Worm (Caenorhabditis elegans): Measurements from ENCODE around the gene C52E2.2.

C52E2.2 gene

DNA sequence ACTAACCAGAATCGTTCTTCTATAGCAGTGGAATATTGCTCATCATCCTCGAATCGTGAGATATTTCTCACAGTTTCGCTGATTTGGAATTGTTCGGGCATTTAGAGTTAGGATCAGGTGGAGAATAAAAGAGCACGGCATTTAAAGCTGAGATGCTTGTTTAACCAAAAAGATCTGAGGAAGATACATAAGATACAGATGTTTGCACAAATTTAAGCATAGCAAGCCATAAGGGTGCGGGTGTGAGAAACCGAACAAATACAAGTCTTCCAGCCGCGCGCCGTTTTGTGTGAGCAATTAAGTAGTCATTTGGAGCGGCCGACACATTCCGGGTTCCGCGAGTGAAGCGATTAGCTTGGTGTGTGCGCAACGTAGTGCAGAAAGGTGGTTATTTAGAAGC, 33.8 kb downstream of the C52E2.2 start, which contains the start of gene math-7:
math-7 (minus strand) TSS at position 101 of the 400 bp plus-strand sequence.
- TF ChIP-seq snpc-4 (tag; optimal IDR thresholded peaks at IDR 0.05): no peak
- TF ChIP-seq nhr-2 (tag; optimal IDR thresholded peaks at IDR 0.05): no peak
- no peak for TF ChIP-seq ceh-83 (GFP tag; optimal IDR thresholded peaks at IDR 0.05)
- TF ChIP-seq nhr-28 (tag; optimal IDR thresholded peaks at IDR 0.05): no peak
- TF ChIP-seq nhr-12 (tag; optimal IDR thresholded peaks at IDR 0.05): no peak
- TF ChIP-seq ceh-43 (GFP tag; optimal IDR thresholded peaks at IDR 0.05): no peak
- no peak for TF ChIP-seq drap-1 (GFP tag; optimal IDR thresholded peaks at IDR 0.05)
- TF ChIP-seq elt-1 (tag; optimal IDR thresholded peaks at IDR 0.05; ENCODE audit: borderline replicate concordance, insufficient read depth): no peak
- no peak for TF ChIP-seq mep-1 (tag; optimal IDR thresholded peaks at IDR 0.05)
- TF ChIP-seq cnd-1 (tag; optimal IDR thresholded peaks at IDR 0.05): no peak
- no peak for TF ChIP-seq ham-2 (GFP tag; optimal IDR thresholded peaks at IDR 0.05)
- no peak for TF ChIP-seq bed-3 (GFP tag; optimal IDR thresholded peaks at IDR 0.05)
- no peak for TF ChIP-seq hlh-1 (tag; optimal IDR thresholded peaks at IDR 0.05)
- TF ChIP-seq sptf-1 (tag; optimal IDR thresholded peaks at IDR 0.05): no peak
- no peak for TF ChIP-seq ceh-39 (tag; optimal IDR thresholded peaks at IDR 0.05)
- TF ChIP-seq lin-32 (GFP tag; optimal IDR thresholded peaks at IDR 0.05): no peak

DNA sequence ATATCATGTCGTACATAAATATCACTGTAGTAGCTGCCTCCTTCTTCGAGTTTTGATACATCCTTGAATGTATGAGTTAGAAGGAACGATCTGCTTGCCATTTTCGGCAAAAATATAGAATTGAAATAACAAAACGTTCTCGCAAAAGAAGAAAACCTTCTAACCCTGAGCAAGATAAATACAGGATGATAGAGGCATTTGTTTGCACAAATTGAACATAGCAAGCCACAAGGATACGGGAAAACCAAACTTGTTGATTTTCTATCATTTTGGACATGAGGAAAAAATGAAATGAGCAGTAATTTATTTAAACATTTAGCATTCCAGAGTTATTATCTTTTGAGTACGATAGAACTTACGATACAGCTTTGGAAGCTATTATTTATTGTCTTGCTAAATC, 36.5 kb downstream of the C52E2.2 start, which contains the start of gene math-8:
math-8 (minus strand) TSS at position 101 of the 400 bp plus-strand sequence.
- no peak for TF ChIP-seq bed-3 (GFP tag; optimal IDR thresholded peaks at IDR 0.05)

DNA sequence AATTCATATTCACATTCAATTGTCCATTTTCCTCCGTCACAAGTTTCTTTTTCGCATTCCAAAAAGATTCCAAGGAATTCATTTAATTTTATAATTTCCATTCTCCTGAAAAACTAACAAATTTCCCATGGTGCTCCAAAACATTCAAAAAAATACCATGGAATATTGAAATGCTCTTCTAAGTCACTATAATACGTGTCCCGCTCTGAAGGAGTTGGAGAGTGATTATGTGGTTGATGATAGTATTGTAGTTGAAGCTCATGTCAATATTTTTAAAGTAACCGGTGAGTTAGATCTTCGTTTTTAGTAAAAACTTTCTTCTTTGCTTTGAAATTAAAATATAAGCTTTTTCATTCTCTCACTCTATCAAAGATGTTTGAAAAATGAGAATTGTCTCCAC, 38.1 kb downstream of the C52E2.2 start, which contains the start of gene math-9:
math-9 (minus strand) TSS at position 101 of the 400 bp plus-strand sequence.
- TF ChIP-seq elt-1 (tag; optimal IDR thresholded peaks at IDR 0.05; ENCODE audit: borderline replicate concordance, insufficient read depth) (no peak), drap-1 (GFP tag; optimal IDR thresholded peaks at IDR 0.05) (no peak), zip-8 (tag; optimal IDR thresholded peaks at IDR 0.05) (no peak), sem-2 (GFP tag; optimal IDR thresholded peaks at IDR 0.05) (no peak)

DNA sequence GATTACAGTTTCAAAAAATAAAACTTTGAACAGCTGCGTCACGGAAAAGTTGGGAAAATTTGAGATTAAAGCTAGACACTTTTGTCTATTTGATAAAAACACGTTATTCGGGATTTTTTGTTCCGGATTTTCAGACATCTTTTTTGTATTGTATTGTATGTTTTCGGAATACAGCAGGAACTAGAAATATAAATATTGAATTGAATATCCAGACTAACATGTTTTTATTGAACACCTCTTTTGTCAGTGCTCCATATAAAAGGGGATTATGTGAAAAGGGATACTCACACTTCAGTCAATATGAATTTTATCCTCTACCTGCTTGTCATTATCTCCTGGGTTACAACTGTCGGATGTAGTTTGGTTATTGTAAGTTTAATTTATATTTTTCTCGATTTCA, 41.3 kb downstream of the C52E2.2 start, which contains the start of gene C16C4.1:
C16C4.1 (plus strand) TSS at position 301 of the 400 bp plus-strand sequence.
- no peak for TF ChIP-seq nhr-76 (tag; optimal IDR thresholded peaks at IDR 0.05)
- TF ChIP-seq nhr-28 (tag; optimal IDR thresholded peaks at IDR 0.05): no peak
- TF ChIP-seq hlh-1 (tag; optimal IDR thresholded peaks at IDR 0.05): no peak
- no peak for TF ChIP-seq mls-2 (tag; optimal IDR thresholded peaks at IDR 0.05)
- no peak for TF ChIP-seq cnd-1 (tag; optimal IDR thresholded peaks at IDR 0.05)
- TF ChIP-seq tbx-8 (GFP tag; optimal IDR thresholded peaks at IDR 0.05): no peak
- TF ChIP-seq mep-1 (tag; optimal IDR thresholded peaks at IDR 0.05): no peak
- TF ChIP-seq unc-120 (tag; optimal IDR thresholded peaks at IDR 0.05; ENCODE audit: poor library complexity, severe bottlenecking): no peak
- TF ChIP-seq unc-62 (GFP tag; optimal IDR thresholded peaks at IDR 0.05): no peak
- TF ChIP-seq sem-2 (GFP tag; optimal IDR thresholded peaks at IDR 0.05): no peak
- TF ChIP-seq sptf-1 (tag; optimal IDR thresholded peaks at IDR 0.05): no peak
- no peak for TF ChIP-seq blmp-1 (tag; optimal IDR thresholded peaks at IDR 0.05)
- no peak for TF ChIP-seq nhr-12 (tag; optimal IDR thresholded peaks at IDR 0.05)
- TF ChIP-seq pha-4 (tag; optimal IDR thresholded peaks at IDR 0.05): no peak
- TF ChIP-seq ceh-83 (GFP tag; optimal IDR thresholded peaks at IDR 0.05): no peak
- no peak for TF ChIP-seq ham-2 (GFP tag; optimal IDR thresholded peaks at IDR 0.05)

DNA sequence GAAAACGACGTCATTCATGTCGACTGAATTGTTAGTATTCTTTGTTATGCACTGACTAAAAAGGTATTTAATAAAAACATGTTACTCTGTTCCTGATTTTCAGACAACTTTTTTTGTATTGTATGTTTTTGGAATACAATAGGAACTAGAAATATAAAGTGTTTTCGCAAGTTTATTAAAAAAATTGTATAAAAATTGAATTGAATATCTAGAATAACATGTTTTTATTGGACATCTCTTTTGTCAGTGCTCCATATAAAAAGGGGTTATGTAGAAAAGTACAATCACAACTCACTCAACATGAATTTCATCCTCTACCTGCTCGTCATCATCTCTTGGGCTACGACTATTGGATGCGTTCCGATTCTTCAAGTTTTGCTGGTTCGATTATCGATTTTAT, 42.7 kb downstream of the C52E2.2 start, which contains the start of gene C46F9.5:
C46F9.5 (plus strand) TSS at position 301 of the 400 bp plus-strand sequence.
- TF ChIP-seq elt-1 (tag; optimal IDR thresholded peaks at IDR 0.05; ENCODE audit: borderline replicate concordance, insufficient read depth): no peak
- TF ChIP-seq ceh-83 (GFP tag; optimal IDR thresholded peaks at IDR 0.05): no peak
- TF ChIP-seq unc-39 (tag; optimal IDR thresholded peaks at IDR 0.05): no peak
- TF ChIP-seq nhr-237 (tag; optimal IDR thresholded peaks at IDR 0.05): no peak
- TF ChIP-seq sptf-1 (tag; optimal IDR thresholded peaks at IDR 0.05): no peak
- no peak for TF ChIP-seq nhr-12 (tag; optimal IDR thresholded peaks at IDR 0.05)
- no peak for TF ChIP-seq hlh-1 (tag; optimal IDR thresholded peaks at IDR 0.05)
- no peak for TF ChIP-seq nhr-28 (tag; optimal IDR thresholded peaks at IDR 0.05)
- no peak for TF ChIP-seq M03D4.4 (tag; optimal IDR thresholded peaks at IDR 0.05)
- no peak for TF ChIP-seq tbx-8 (GFP tag; optimal IDR thresholded peaks at IDR 0.05)
- no peak for TF ChIP-seq nhr-76 (tag; optimal IDR thresholded peaks at IDR 0.05)
- no peak for TF ChIP-seq cnd-1 (tag; optimal IDR thresholded peaks at IDR 0.05)
- no peak for TF ChIP-seq nhr-2 (tag; optimal IDR thresholded peaks at IDR 0.05)
- no peak for TF ChIP-seq mls-2 (tag; optimal IDR thresholded peaks at IDR 0.05)
- TF ChIP-seq ztf-11 (tag; optimal IDR thresholded peaks at IDR 0.05): no peak
- no peak for TF ChIP-seq blmp-1 (tag; optimal IDR thresholded peaks at IDR 0.05)
- TF ChIP-seq bed-3 (GFP tag; optimal IDR thresholded peaks at IDR 0.05): no peak
- TF ChIP-seq unc-120 (tag; optimal IDR thresholded peaks at IDR 0.05; ENCODE audit: poor library complexity, severe bottlenecking): no peak
- no peak for TF ChIP-seq lsy-2 (tag; optimal IDR thresholded peaks at IDR 0.05)
- TF ChIP-seq ceh-39 (tag; optimal IDR thresholded peaks at IDR 0.05): no peak

All from whole organism, mixed stage, embryonic.